Worm (Caenorhabditis elegans): Measurements from ENCODE around the gene Y56A3A.6.

DNA sequence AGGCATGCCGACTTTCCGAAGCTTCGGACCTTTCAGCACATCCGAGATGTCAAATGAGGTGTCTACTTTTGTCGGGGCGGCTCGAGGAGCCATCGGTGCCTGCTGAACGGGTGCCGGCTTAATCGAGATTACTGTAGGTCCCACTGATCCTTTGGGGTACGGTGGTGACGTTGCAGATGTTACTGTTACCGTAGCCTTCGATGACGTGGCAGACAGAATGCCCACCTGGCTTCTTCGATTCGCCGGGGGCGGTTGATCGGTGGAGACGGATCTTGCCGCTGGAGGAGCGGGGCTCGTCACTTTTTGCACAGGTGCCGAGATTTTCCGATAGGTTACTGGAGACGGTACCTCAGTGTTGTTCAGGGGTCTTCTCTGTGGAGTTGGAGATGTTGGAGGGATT, 7.0 kb downstream of the Y56A3A.6 start:
- TF ChIP-seq hlh-30 (tag; optimal IDR thresholded peaks at IDR 0.05; ENCODE audit: insufficient read depth) (no peak), ama-1 (optimal IDR thresholded peaks at IDR 0.05) (no peak), daf-8 (GFP tag; IDR thresholded peaks at IDR 0.05) (no peak), lin-1 (GFP tag; IDR thresholded peaks at IDR 0.05) (no peak), nhr-28 (tag; optimal IDR thresholded peaks at IDR 0.05) (no peak), nhr-237 (tag; optimal IDR thresholded peaks at IDR 0.05) (no peak), ceh-28 (tag; optimal IDR thresholded peaks at IDR 0.05) (no peak), ces-1 (GFP tag; optimal IDR thresholded peaks at IDR 0.05) (no peak), lir-3 (tag; optimal IDR thresholded peaks at IDR 0.05) (no peak), vab-7 (GFP tag; IDR thresholded peaks at IDR 0.05) (no peak)

All from whole organism, L4 larva.